Worm (Caenorhabditis elegans) whole organism, early embryonic: ENCODE data around the gene F45D11.14.

Source experiments
- B0310.2 ChIP-seq: sonication (generic microtip); optimal IDR thresholded peaks from 2 replicates; lab custom pipeline; 2016; ENCODE audit warnings: mild to moderate bottlenecking, missing genetic modification characterization, missing compliant biosample characterization
- F13C5.2 ChIP-seq: sonication (generic microtip); optimal IDR thresholded peaks from 2 replicates; lab custom pipeline; 2017; ENCODE audit warnings: mild to moderate bottlenecking, missing genetic modification characterization, inconsistent platforms, missing compliant biosample characterization
- aly-1 ChIP-seq: sonication (generic microtip); optimal IDR thresholded peaks from 2 replicates; lab custom pipeline; 2016; ENCODE audit warnings: missing genetic modification characterization, missing compliant biosample characterization
- ama-1 ChIP-seq: fragments of 150-350 bp; optimal IDR thresholded peaks from 2 replicates; lab custom pipeline; 2014
- ceh-13 ChIP-seq: fragments of 200-800 bp; sonication (Bioruptor generic); optimal IDR thresholded peaks from 2 replicates; lab custom pipeline; 2018; ENCODE audit warnings: mild to moderate bottlenecking, missing genetic modification characterization, missing compliant biosample characterization
- flt-1 ChIP-seq: fragments of 200-800 bp; sonication (Bioruptor generic); IDR thresholded peaks from 2 replicates; pipeline ENCODE4 v1.3.6; 2022; ENCODE audit warnings: missing genetic modification characterization, missing compliant biosample characterization
- hmbx-1 ChIP-seq: sonication (generic microtip); optimal IDR thresholded peaks from 2 replicates; lab custom pipeline; 2016; ENCODE audit warnings: mild to moderate bottlenecking, missing genetic modification characterization, missing compliant biosample characterization
- scrt-1 ChIP-seq: fragments of 200-800 bp; sonication (Bioruptor generic); IDR thresholded peaks from 2 replicates; pipeline ENCODE4 v1.3.6; 2022; ENCODE audit warnings: missing genetic modification characterization, missing compliant biosample characterization
- tbx-11 ChIP-seq: fragments of 200-800 bp; sonication (Bioruptor generic); IDR thresholded peaks from 2 replicates; pipeline ENCODE4 v1.3.6; 2022; ENCODE audit warnings: missing genetic modification characterization, missing compliant biosample characterization
- tbx-37 ChIP-seq: fragments of 200-800 bp; sonication (Bioruptor generic); conservative IDR thresholded peaks from 2 replicates; pipeline ENCODE4 v1.3.6; 2022; ENCODE audit warnings: missing genetic modification reagents, missing genetic modification characterization, missing compliant biosample characterization

DNA sequence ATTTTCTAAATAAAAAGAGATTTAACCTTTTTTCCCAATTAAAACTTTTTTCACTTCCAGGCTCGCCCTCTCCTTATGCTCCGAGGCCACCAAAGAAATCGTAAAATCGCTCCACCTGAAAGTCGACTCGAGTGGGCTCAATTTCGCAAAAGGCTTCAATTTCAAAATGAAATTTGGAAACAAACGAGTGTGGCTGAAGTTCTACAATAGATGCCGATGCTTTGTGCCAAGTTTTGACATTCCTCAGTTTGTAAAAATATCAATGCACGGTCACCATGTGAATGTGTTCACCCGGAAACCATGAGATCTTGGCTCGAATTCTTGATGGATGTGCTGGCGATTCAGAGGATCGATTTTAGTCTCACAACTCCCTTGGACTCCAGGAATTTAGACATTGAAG is 20.4 kb upstream of the F45D11.14 start, which contains the start of gene M01D1.12:
- no peak for TF ChIP-seq F13C5.2 (tag; lab: Kevin White, UChicago)
- no peak for TF ChIP-seq ama-1 (lab: Kevin White, UChicago)
- TF ChIP-seq ceh-13, result no peak
- TF ChIP-seq tbx-11, result no peak
- no peak for TF ChIP-seq hmbx-1 (tag; lab: Kevin White, UChicago)
- no peak for TF ChIP-seq scrt-1 (GFP tag; lab: Robert Waterston, UW)
- no peak for TF ChIP-seq flt-1 (GFP tag; lab: Robert Waterston, UW)
- TF ChIP-seq tbx-37 (GFP tag; lab: Robert Waterston, UW), result no peak
- TF ChIP-seq aly-1 (tag; lab: Kevin White, UChicago), result no peak
- no peak for TF ChIP-seq B0310.2 (tag; lab: Kevin White, UChicago)
